Fruit fly (Drosophila melanogaster): ENCODE data around the gene Ror.

DNA sequence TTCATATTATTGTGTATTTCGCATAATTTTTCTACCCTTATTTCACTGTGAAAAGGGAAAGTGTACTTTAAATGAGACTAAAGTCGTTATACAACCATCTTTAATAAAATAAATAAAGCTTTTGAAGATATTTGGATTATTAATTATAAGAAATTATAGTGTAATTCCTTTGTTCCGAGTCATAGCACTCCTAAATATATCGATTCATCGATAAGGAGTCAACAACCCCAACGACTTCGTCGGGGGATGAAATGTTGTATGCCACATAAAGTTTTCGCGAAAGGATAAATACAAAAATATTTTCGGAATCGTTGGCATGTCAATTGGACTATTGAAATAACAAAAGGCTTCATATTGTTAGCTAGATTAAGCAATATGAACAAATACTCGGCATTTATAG is at the start of gene Ror:
- no peak for TF ChIP-seq CG8478 (optimal IDR thresholded peaks at IDR 0.05)
- no peak for TF ChIP-seq CTCF (optimal IDR thresholded peaks at IDR 0.05)

Data from S2 (cell line).